Fruit fly (Drosophila melanogaster) whole organism, adult: ENCODE data around the gene CG44085.

Source experiments
- CG11617 ChIP-seq: fragments of 200-800 bp; sonication (Bioruptor generic); optimal IDR thresholded peaks from 2 replicates; lab custom pipeline; 2017; ENCODE audit warnings: mild to moderate bottlenecking, missing biosample characterization, missing genetic modification reagents, missing genetic modification characterization
- CG12768 ChIP-seq: fragments of 200-800 bp; sonication (Bioruptor generic); optimal IDR thresholded peaks from 2 replicates; lab custom pipeline; 2017; ENCODE audit warnings: missing biosample characterization, missing genetic modification characterization, mild to moderate bottlenecking, moderate library complexity, missing genetic modification reagents
- CG14711 ChIP-seq: fragments of 200-800 bp; sonication (Bioruptor generic); optimal IDR thresholded peaks from 2 replicates; lab custom pipeline; 2018; ENCODE audit warnings: missing biosample characterization, mild to moderate bottlenecking, missing genetic modification characterization, moderate library complexity
- CG1620 ChIP-seq: fragments of 200-800 bp; sonication (Bioruptor generic); optimal IDR thresholded peaks from 2 replicates; lab custom pipeline; 2016; ENCODE audit warnings: missing biosample characterization, missing genetic modification characterization
- CG33017 ChIP-seq: fragments of 200-800 bp; sonication (Bioruptor generic); optimal IDR thresholded peaks from 2 replicates; lab custom pipeline; 2018; ENCODE audit warnings: missing biosample characterization, mild to moderate bottlenecking, missing genetic modification characterization, moderate library complexity
- CG5204 ChIP-seq: fragments of 200-800 bp; sonication (Bioruptor generic); optimal IDR thresholded peaks from 2 replicates; lab custom pipeline; 2016; ENCODE audit warnings: missing biosample characterization, missing genetic modification characterization
- CG7045 ChIP-seq: fragments of 200-800 bp; sonication (Bioruptor generic); optimal IDR thresholded peaks from 2 replicates; lab custom pipeline; 2017; ENCODE audit warnings: missing biosample characterization, mild to moderate bottlenecking, missing genetic modification characterization
- CG7101 ChIP-seq: fragments of 200-800 bp; sonication (Bioruptor generic); optimal IDR thresholded peaks from 2 replicates; lab custom pipeline; 2018; ENCODE audit warnings: missing biosample characterization, mild to moderate bottlenecking, missing genetic modification characterization, moderate library complexity
- Clk ChIP-seq: fragments of 200-800 bp; sonication (Bioruptor generic); optimal IDR thresholded peaks from 2 replicates; lab custom pipeline; 2017; ENCODE audit warnings: missing biosample characterization, missing genetic modification characterization
- Crg-1 ChIP-seq: fragments of 200-800 bp; sonication (Bioruptor generic); optimal IDR thresholded peaks from 2 replicates; lab custom pipeline; 2016; ENCODE audit warnings: missing biosample characterization, missing genetic modification characterization
- Hr96 ChIP-seq: fragments of 200-800 bp; sonication (Bioruptor generic); optimal IDR thresholded peaks from 2 replicates; lab custom pipeline; 2016; ENCODE audit warnings: missing biosample characterization, missing genetic modification characterization
- Mnt ChIP-seq: fragments of 200-800 bp; sonication (Bioruptor generic); optimal IDR thresholded peaks from 2 replicates; lab custom pipeline; 2016; ENCODE audit warnings: missing biosample characterization, mild to moderate bottlenecking, missing genetic modification characterization
- bab1 ChIP-seq: fragments of 200-800 bp; sonication (Bioruptor generic); optimal IDR thresholded peaks from 3 replicates; lab custom pipeline; 2019; ENCODE audit warnings: missing biosample characterization, mild to moderate bottlenecking, missing genetic modification characterization, moderate library complexity
- cic ChIP-seq: fragments of 200-800 bp; sonication (Bioruptor generic); optimal IDR thresholded peaks from 2 replicates; lab custom pipeline; 2017; ENCODE audit warnings: missing biosample characterization, mild to moderate bottlenecking, missing genetic modification characterization, moderate library complexity
- cnc ChIP-seq, 2 experiments: fragments of >200 bp; optimal IDR thresholded peaks; 2 replicates each; lab custom pipeline; 2017
- kay ChIP-seq: fragments of 200-800 bp; sonication (Bioruptor generic); peaks from one replicate; lab custom pipeline; 2016; ENCODE audit warnings: missing biosample characterization, missing genetic modification characterization, borderline replicate concordance
- ovo ChIP-seq: fragments of 200-800 bp; sonication (Bioruptor generic); optimal IDR thresholded peaks from 2 replicates; lab custom pipeline; 2016; ENCODE audit warnings: missing biosample characterization, missing genetic modification characterization
- pad ChIP-seq: fragments of 200-800 bp; sonication (Bioruptor generic); optimal IDR thresholded peaks from 3 replicates; lab custom pipeline; 2017; ENCODE audit warnings: missing biosample characterization, missing genetic modification characterization, mild to moderate bottlenecking, moderate library complexity, missing genetic modification reagents
- tj ChIP-seq: fragments of 200-800 bp; sonication (Bioruptor generic); optimal IDR thresholded peaks from 3 replicates; lab custom pipeline; 2017; ENCODE audit warnings: missing biosample characterization, mild to moderate bottlenecking, missing genetic modification characterization, moderate library complexity
- toe ChIP-seq: fragments of 200-800 bp; sonication (Bioruptor generic); optimal IDR thresholded peaks from 2 replicates; lab custom pipeline; 2016; ENCODE audit warnings: missing biosample characterization, missing genetic modification characterization

Gene CG44085

dm6 chr2L:13266627-13267026, 5.8 kb downstream of the CG44085 start:
- TF ChIP-seq ovo (GFP tag; lab: Kevin White, UChicago) (no peak), tj (no peak), cnc (optimal IDR thresholded peaks at IDR 0.05; lab: Kevin White, UChicago) (no peak)

dm6 chr2L:13268040-13268652, 7.3 kb downstream of the CG44085 start:
- TF ChIP-seq CG7101 (tag; lab: Kevin White, UChicago) (no peak), ovo (GFP tag; lab: Kevin White, UChicago) (no peak), tj (no peak), cnc (optimal IDR thresholded peaks at IDR 0.05; lab: Kevin White, UChicago) (no peak), kay (GFP tag; lab: Kevin White, UChicago) (no peak), Hr96 (GFP tag; lab: Kevin White, UChicago) (no peak), bab1 (no peak), CG14711 (tag; lab: Kevin White, UChicago) (no peak), CG5204 (GFP tag; lab: Kevin White, UChicago) (no peak), Crg-1 (no peak), CG12768 (GFP tag; lab: Kevin White, UChicago) (no peak)

- TF ChIP-seq Crg-1 = no peak
- TF ChIP-seq bab1 = no peak
- no peak for TF ChIP-seq Hr96 (GFP tag; lab: Kevin White, UChicago)
- no peak for TF ChIP-seq CG1620
- no peak for TF ChIP-seq cic (GFP tag; lab: Kevin White, UChicago)
- TF ChIP-seq Mnt (GFP tag; lab: Kevin White, UChicago) = no peak
- no peak for TF ChIP-seq CG7101 (tag; lab: Kevin White, UChicago)
- TF ChIP-seq CG14711 (tag; lab: Kevin White, UChicago) = no peak
- no peak for TF ChIP-seq CG7045 (GFP tag; lab: Kevin White, UChicago)
- no peak for TF ChIP-seq pad (GFP tag; lab: Kevin White, UChicago)
- no peak for TF ChIP-seq Clk (GFP tag; lab: Kevin White, UChicago)
- no peak for TF ChIP-seq cnc (optimal IDR thresholded peaks at IDR 0.05; lab: Kevin White, UChicago)
- TF ChIP-seq tj = no peak
Measured at dm6 chr2L:13272541-13272940, 11.7 kb downstream of the CG44085 start.

- TF ChIP-seq toe (GFP tag; lab: Kevin White, UChicago) (no peak), CG1620 (no peak), CG7045 (GFP tag; lab: Kevin White, UChicago) (no peak)
Measured at dm6 chr2L:13285791-13286190, 25.0 kb downstream of the CG44085 start.

DNA sequence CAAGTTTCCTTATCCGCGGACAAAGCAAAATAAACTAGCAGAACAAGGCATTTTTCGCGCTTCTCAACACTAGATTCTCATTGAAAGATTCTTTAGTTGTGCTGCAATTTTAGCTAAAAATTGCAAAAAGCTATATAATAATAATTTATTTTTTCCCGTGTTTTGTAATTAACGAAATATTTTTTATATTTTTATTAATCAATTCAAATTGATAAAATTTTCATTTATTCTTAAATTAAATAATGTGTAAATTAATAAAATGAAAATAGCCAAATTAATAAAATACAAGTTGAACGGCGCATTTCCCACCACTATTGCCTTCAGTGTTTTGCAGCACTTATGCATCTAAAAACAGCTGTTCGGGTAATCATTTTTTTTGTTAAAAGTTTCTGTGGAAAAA, 25.6 kb downstream of the CG44085 start, which contains the start of the genes Drep4 and Uvrag:
Gene Drep4, minus strand, starts transcription at position 7 of the 400 bp plus-strand sequence.
Gene Uvrag, plus strand, starts transcription at position 322 of the 400 bp plus-strand sequence.
- TF ChIP-seq Hr96 (GFP tag; lab: Kevin White, UChicago) (no peak), toe (GFP tag; lab: Kevin White, UChicago) (peak; percentile 55), CG7045 (GFP tag; lab: Kevin White, UChicago) (peak; percentile 76), CG12768 (GFP tag; lab: Kevin White, UChicago) (peak; percentile 71), Crg-1 (peak; percentile 65), cic (GFP tag; lab: Kevin White, UChicago) (peak; percentile 34), tj (peak; percentile 73), kay (GFP tag; lab: Kevin White, UChicago) (no peak), bab1 (peak; percentile 55), ovo (GFP tag; lab: Kevin White, UChicago) (peak; percentile 61), Mnt (GFP tag; lab: Kevin White, UChicago) (peak; percentile 37), Clk (GFP tag; lab: Kevin White, UChicago) (peak; percentile 44), pad (GFP tag; lab: Kevin White, UChicago) (peak; percentile 70), cnc (optimal IDR thresholded peaks at IDR 0.05; lab: Kevin White, UChicago) (no peak), CG1620 (peak; percentile 35), CG11617 (GFP tag; lab: Kevin White, UChicago) (peak; percentile 77), CG7101 (tag; lab: Kevin White, UChicago) (peak; percentile 87), CG14711 (tag; lab: Kevin White, UChicago) (peak; percentile 80), CG5204 (GFP tag; lab: Kevin White, UChicago) (peak; percentile 38), CG33017 (tag; lab: Kevin White, UChicago) (peak; percentile 55)

- TF ChIP-seq Hr96 (GFP tag; lab: Kevin White, UChicago) (no peak), CG5204 (GFP tag; lab: Kevin White, UChicago) (peak; percentile 48), CG12768 (GFP tag; lab: Kevin White, UChicago) (no peak), toe (GFP tag; lab: Kevin White, UChicago) (peak; percentile 40), kay (GFP tag; lab: Kevin White, UChicago) (no peak), CG7101 (tag; lab: Kevin White, UChicago) (peak; percentile 42), cic (GFP tag; lab: Kevin White, UChicago) (no peak), Mnt (GFP tag; lab: Kevin White, UChicago) (no peak), CG33017 (tag; lab: Kevin White, UChicago) (no peak), bab1 (peak; percentile 19), ovo (GFP tag; lab: Kevin White, UChicago) (no peak), CG7045 (GFP tag; lab: Kevin White, UChicago) (no peak), CG1620 (no peak), pad (GFP tag; lab: Kevin White, UChicago) (peak; percentile 50), Crg-1 (no peak), CG11617 (GFP tag; lab: Kevin White, UChicago) (no peak), tj (no peak), Clk (GFP tag; lab: Kevin White, UChicago) (no peak), CG14711 (tag; lab: Kevin White, UChicago) (peak; percentile 48), cnc (optimal IDR thresholded peaks at IDR 0.05; lab: Kevin White, UChicago) (no peak)
Measured at dm6 chr2L:13289689-13290088, 28.9 kb downstream of the CG44085 start, which contains the start of gene CG31729. Gene CG31729 (plus strand): TSS chr2L:13289997.
